Fruit fly (Drosophila melanogaster): Measurements from ENCODE around the gene TfIIFalpha.

TfIIFalpha gene

dm6 chr3R:6373512-6374306 lies 6.6 kb upstream of the TfIIFalpha start (continued):
- TF ChIP-seq inv (GFP tag; IDR thresholded peaks at IDR 0.05; ENCODE audit: partially characterized antibody), result no peak
- peak; percentile 66 for TF ChIP-seq Awh (GFP tag; IDR thresholded peaks at IDR 0.05)
- no peak for TF ChIP-seq hth (optimal IDR thresholded peaks at IDR 0.05)
- TF ChIP-seq Sry-β (GFP tag; optimal IDR thresholded peaks at IDR 0.05), result no peak
- TF ChIP-seq tna (GFP tag; IDR thresholded peaks at IDR 0.05; ENCODE audit: partially characterized antibody), result no peak
- TF ChIP-seq Gsc (GFP tag; IDR thresholded peaks at IDR 0.05), result no peak
- 0 out of 2 replicates have a peak, but pooled peaks have one; percentile 26 for TF ChIP-seq ara (GFP tag; IDR thresholded peaks at IDR 0.05)
- TF ChIP-seq CG1647 (GFP tag; optimal IDR thresholded peaks at IDR 0.05), result peak; percentile 50
- no peak for TF ChIP-seq NK7.1 (GFP tag; optimal IDR thresholded peaks at IDR 0.05)
- TF ChIP-seq CG2202 (tag; optimal IDR thresholded peaks at IDR 0.05), result peak; percentile 22
- TF ChIP-seq kay (GFP tag; optimal IDR thresholded peaks at IDR 0.05), result peak; percentile 22
- no peak for TF ChIP-seq bowl (GFP tag; IDR thresholded peaks at IDR 0.05)
- peak; percentile 49 for TF ChIP-seq CG13287 (GFP tag; IDR thresholded peaks at IDR 0.05; ENCODE audit: partially characterized antibody)
- peak; percentile 67 for TF ChIP-seq Fer1 (GFP tag; optimal IDR thresholded peaks at IDR 0.05)
- TF ChIP-seq zen2 (GFP tag; IDR thresholded peaks at IDR 0.05; ENCODE audit: partially characterized antibody), result no peak
- peak; percentile 3 for TF ChIP-seq twi (tag; optimal IDR thresholded peaks at IDR 0.05)
- peak; percentile 27 for TF ChIP-seq Mes4 (GFP tag; optimal IDR thresholded peaks at IDR 0.05)
- peak; percentile 59; the same call in 1 of the 2 replicates for TF ChIP-seq vvl (GFP tag; IDR thresholded peaks at IDR 0.05)
- TF ChIP-seq corto (GFP tag; optimal IDR thresholded peaks at IDR 0.05), result no peak
- TF ChIP-seq Nf-YA (GFP tag; IDR thresholded peaks at IDR 0.05), result no peak
- TF ChIP-seq CG6254 (GFP tag; optimal IDR thresholded peaks at IDR 0.05), result no peak
- peak; percentile 52 for TF ChIP-seq Blimp-1 (GFP tag; optimal IDR thresholded peaks at IDR 0.05)
- TF ChIP-seq ttk (GFP tag; IDR thresholded peaks at IDR 0.05), result no peak
- TF ChIP-seq CG17802 (tag; optimal IDR thresholded peaks at IDR 0.05), result no peak
- no peak for TF ChIP-seq CG9215 (GFP tag; IDR thresholded peaks at IDR 0.05)
- peak; percentile 43 for TF ChIP-seq CG3407 (GFP tag; optimal IDR thresholded peaks at IDR 0.05)
- no peak for TF ChIP-seq btn (GFP tag; optimal IDR thresholded peaks at IDR 0.05)
- TF ChIP-seq ATbp (GFP tag; optimal IDR thresholded peaks at IDR 0.05), result peak; percentile 10
- TF ChIP-seq Poxn (GFP tag; IDR thresholded peaks at IDR 0.05), result no peak
- TF ChIP-seq CG34224 (GFP tag; IDR thresholded peaks at IDR 0.05; ENCODE audit: partially characterized antibody), result peak; percentile 49; the same call in 1 of the 3 replicates
- no peak for TF ChIP-seq CG4730 (GFP tag; IDR thresholded peaks at IDR 0.05)
- peak; percentile 1 for TF ChIP-seq Bdp1 (GFP tag; optimal IDR thresholded peaks at IDR 0.05)
- TF ChIP-seq Spps (tag; optimal IDR thresholded peaks at IDR 0.05), result no peak
- peak; percentile 43; the same call in 1 of the 3 replicates for TF ChIP-seq CG34422 (GFP tag; IDR thresholded peaks at IDR 0.05)
- no peak for TF ChIP-seq z (GFP tag; IDR thresholded peaks at IDR 0.05)
- TF ChIP-seq unc-4 (GFP tag; IDR thresholded peaks at IDR 0.05; ENCODE audit: partially characterized antibody), result peak; percentile 56
- TF ChIP-seq Bgb (GFP tag; IDR thresholded peaks at IDR 0.05; ENCODE audit: partially characterized antibody), result no peak
- TF ChIP-seq CHES-1-like (GFP tag; optimal IDR thresholded peaks at IDR 0.05), result peak; percentile 13
- TF ChIP-seq CG11696 (GFP tag; IDR thresholded peaks at IDR 0.05), result no peak
- TF ChIP-seq CG2199 (GFP tag; IDR thresholded peaks at IDR 0.05), result no peak
- no peak for TF ChIP-seq gsb-n (tag; optimal IDR thresholded peaks at IDR 0.05)
- no peak for TF ChIP-seq sna (GFP tag; IDR thresholded peaks at IDR 0.05; ENCODE audit: partially characterized antibody)
- TF ChIP-seq ken (GFP tag; IDR thresholded peaks at IDR 0.05), result no peak
- TF ChIP-seq wor (GFP tag; IDR thresholded peaks at IDR 0.05), result no peak
- TF ChIP-seq her (GFP tag; optimal IDR thresholded peaks at IDR 0.05), result peak; percentile 35
- no peak for TF ChIP-seq pita (GFP tag; optimal IDR thresholded peaks at IDR 0.05)
- TF ChIP-seq CG13894 (tag; optimal IDR thresholded peaks at IDR 0.05), result peak; percentile 28
- no peak for TF ChIP-seq CG10543 (GFP tag; optimal IDR thresholded peaks at IDR 0.05)
- peak; percentile 27; the same call in 1 of the 2 replicates for TF ChIP-seq CG31441 (GFP tag; IDR thresholded peaks at IDR 0.05)

All from whole organism, embryonic.